Fruit fly (Drosophila melanogaster) S2 (cell line): ENCODE data around the gene CG3740.

Experiments
- CG8478 ChIP-seq: fragments of >200 bp; optimal IDR thresholded peaks from 2 replicates; lab custom pipeline; 2018
- CTCF ChIP-seq, 2 experiments: fragments of >200 bp; optimal IDR thresholded peaks; 2 replicates each; lab custom pipeline; 2018

Gene CG3740

dm6 chrX:1669214-1669613, at the start of gene CG3740, which contains the start of gene hfw:
TSS of gene CG3740 (minus strand) at chrX:1669297.
TSS of gene hfw (plus strand) at chrX:1669570.
- TF ChIP-seq CTCF (optimal IDR thresholded peaks at IDR 0.05; lab: Kevin White, UChicago), result no peak
- no peak for TF ChIP-seq CG8478

- no peak for TF ChIP-seq CTCF (optimal IDR thresholded peaks at IDR 0.05; lab: Kevin White, UChicago)
- no peak for TF ChIP-seq CG8478
These were observed 45.8 kb upstream of the CG3740 start for dm6 chrX:1714874-1715273.

DNA sequence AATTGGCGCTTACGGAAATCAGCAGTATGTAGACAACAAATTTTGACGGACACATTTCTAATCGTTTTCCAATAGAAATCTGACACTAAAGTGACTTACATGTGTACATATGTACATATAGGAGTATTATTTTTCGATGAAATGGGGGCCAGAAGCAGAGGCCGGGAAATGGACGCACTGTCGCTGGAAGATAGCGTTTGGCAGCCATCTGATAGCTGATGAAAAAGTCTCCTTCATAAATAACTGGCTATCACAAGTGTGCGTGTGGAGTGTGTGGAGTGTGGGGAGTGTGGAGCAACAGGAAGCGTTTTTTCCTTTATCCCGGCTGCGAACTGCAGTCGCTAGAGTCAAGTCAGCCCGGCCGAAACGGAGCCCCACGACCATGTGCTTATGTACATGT, 41.0 kb upstream of the CG3740 start, which contains the start of gene CG3795:
Gene CG3795, minus strand, starts transcription at position 101 of the 400 bp plus-strand sequence.
- TF ChIP-seq CTCF (optimal IDR thresholded peaks at IDR 0.05; lab: Kevin White, UChicago) (no peak), CG8478 (no peak)

DNA sequence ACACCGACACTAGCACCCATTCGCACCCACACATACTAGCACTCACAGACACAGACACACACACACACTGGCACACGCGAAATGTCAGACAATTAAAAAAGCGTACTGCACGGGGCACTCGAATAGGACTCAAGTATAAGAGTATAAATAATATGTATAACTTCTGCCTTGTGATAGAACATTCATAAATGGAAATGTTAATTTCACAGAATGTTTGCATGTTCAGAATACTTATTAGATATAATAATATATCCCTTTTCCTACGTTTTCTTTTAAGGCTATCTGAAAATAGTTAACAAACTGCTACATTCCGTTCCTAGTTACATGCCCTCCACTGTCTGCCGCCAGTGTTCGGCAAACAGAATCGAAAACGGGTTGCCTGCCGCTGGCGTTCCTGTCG, 36.8 kb upstream of the CG3740 start:
- TF ChIP-seq CG8478 (no peak), CTCF (optimal IDR thresholded peaks at IDR 0.05; lab: Kevin White, UChicago) (no peak)

dm6 chrX:1695529-1696410, 26.7 kb upstream of the CG3740 start, which contains the start of gene a6:
TSS of gene a6 (minus strand) at chrX:1695889.
- TF ChIP-seq CTCF (optimal IDR thresholded peaks at IDR 0.05; lab: Kevin White, UChicago), result peak in 1 of 2 experiments; percentile 2
- TF ChIP-seq CG8478, result no peak

dm6 chrX:1692553-1692952, 23.5 kb upstream of the CG3740 start, which contains the start of gene CG32809:
TSS of gene CG32809 (minus strand) at chrX:1692768.
- TF ChIP-seq CTCF (optimal IDR thresholded peaks at IDR 0.05; lab: Kevin White, UChicago) (no peak), CG8478 (no peak)

DNA sequence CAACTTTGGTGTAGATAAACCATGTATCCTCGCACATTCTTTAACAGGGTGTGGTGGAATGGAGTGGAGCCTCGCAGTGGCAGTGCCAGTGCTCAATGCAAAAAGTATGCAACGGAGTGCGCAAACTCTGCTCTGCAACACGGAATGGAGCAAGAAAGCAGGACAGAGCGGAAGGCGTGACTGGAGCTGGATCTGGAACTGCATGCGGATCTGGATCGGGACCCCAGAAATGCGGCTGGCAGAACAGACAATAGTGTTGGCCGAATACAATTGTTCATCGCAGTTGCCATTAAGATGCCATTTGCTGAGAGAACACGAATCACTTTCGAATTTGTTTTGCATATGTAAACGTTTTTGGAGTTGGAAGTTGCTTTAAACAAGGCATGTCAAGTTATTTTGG, 22.4 kb upstream of the CG3740 start:
- TF ChIP-seq CG8478, result no peak
- no peak for TF ChIP-seq CTCF (optimal IDR thresholded peaks at IDR 0.05; lab: Kevin White, UChicago)

DNA sequence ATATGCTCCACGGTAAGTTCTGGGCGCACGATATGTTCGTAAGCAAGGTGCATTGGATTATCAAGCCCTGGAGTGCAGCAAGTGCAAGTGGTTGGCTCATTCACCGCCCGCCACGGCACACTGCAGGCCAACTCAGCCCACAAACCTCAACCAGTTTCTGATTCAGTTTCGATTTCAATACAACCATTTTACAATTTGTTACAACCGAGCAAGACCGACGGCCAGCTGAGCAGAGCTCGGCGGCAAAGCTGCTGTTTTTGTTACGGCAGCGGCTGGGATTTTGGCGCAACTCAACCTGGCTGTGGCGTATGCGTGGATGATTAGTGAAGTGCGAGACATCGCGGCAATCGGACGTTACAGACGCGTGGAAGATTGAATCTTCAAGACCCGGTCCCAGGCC, 17.2 kb upstream of the CG3740 start, which contains the start of gene b6:
Gene b6, plus strand, starts transcription at position 320 of the 400 bp plus-strand sequence.
- TF ChIP-seq CG8478 (no peak), CTCF (optimal IDR thresholded peaks at IDR 0.05; lab: Kevin White, UChicago) (no peak)

- TF ChIP-seq CTCF (optimal IDR thresholded peaks at IDR 0.05; lab: Kevin White, UChicago) (no peak), CG8478 (no peak)
These were observed 12.2 kb upstream of the CG3740 start, which contains the start of gene CG14797 for dm6 chrX:1681266-1681665. TSS of gene CG14797 (plus strand) at chrX:1681566.

- TF ChIP-seq CTCF (optimal IDR thresholded peaks at IDR 0.05; lab: Kevin White, UChicago) (no peak), CG8478 (no peak)
These were observed 743 bp upstream of the CG3740 start for dm6 chrX:1669840-1670239.

dm6 chrX:1668688-1669087, 409 bp downstream of the CG3740 start, which contains the start of gene Mur2B:
TSS of gene Mur2B (minus strand) at chrX:1668788.
- TF ChIP-seq CG8478 (no peak), CTCF (optimal IDR thresholded peaks at IDR 0.05; lab: Kevin White, UChicago) (no peak)

- TF ChIP-seq CG8478 (no peak), CTCF (optimal IDR thresholded peaks at IDR 0.05; lab: Kevin White, UChicago) (peak in 1 of 2 experiments; percentile 17)
These were observed 4.3 kb downstream of the CG3740 start, which contains the start of gene dor for dm6 chrX:1664836-1665235. TSS of gene dor (plus strand) at chrX:1665052.

DNA sequence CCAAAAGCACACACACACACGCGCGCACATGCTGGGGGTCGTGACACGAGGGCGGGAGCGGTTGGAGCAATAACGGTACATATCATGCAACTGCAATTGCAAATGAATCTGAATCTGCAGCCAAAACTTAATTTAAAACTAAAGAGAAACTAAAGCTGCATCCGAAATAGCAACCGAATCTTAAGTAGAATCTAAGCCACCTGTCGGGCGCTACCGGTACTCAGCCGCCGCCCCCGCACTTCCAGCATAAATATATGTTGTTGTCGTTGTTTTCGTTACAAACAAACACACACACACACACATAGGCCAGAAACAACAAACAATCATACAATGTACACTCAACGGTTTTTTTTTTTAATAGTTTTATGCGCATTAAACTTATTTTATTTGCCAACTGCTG, 8.8 kb downstream of the CG3740 start:
- TF ChIP-seq CG8478, result no peak
- peak; percentile 53 to 60 for TF ChIP-seq CTCF (optimal IDR thresholded peaks at IDR 0.05; lab: Kevin White, UChicago)

DNA sequence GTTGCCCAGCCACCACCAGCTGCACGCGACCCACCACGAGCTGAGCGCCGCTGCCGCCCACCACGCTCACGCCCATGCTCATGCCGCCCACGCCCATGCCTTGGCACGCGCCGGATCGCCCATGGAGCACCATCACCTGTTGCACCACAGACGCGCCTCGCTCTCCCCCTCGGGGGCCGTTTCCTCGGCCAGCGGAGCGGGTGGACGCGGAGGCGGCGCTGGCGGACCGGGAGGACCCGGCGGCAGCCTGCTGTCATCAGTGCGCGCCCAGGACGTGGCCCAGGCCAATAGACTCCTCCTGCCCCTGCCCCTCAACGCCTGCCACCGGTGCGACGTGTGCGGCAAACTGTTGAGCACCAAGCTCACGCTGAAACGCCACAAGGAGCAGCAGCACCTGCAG, 21.2 kb downstream of the CG3740 start:
- no peak for TF ChIP-seq CTCF (optimal IDR thresholded peaks at IDR 0.05; lab: Kevin White, UChicago)
- TF ChIP-seq CG8478, result no peak

DNA sequence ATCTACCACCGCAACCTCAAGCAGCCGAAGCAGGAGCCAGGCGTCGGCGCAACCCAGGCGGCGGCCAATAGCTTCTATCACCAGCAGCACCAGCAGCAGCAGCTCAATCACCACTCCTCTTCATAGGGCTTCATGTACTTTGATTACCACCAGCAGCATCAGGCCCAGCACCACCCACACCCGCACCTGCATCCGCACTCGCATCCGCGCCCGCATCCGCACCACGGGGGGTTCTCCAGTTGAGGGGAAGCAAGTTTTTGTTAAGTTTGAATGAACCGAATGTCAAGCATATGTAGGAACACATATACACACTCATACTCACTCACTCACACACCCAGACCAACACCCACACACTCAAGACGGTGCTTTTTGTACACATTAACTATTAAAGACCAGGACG, 25.5 kb downstream of the CG3740 start:
- TF ChIP-seq CG8478 (no peak), CTCF (optimal IDR thresholded peaks at IDR 0.05; lab: Kevin White, UChicago) (no peak)

- no peak for TF ChIP-seq CTCF (optimal IDR thresholded peaks at IDR 0.05; lab: Kevin White, UChicago)
- no peak for TF ChIP-seq CG8478
These were observed 41.5 kb downstream of the CG3740 start for dm6 chrX:1627588-1627987.
